ENCODE assay signal across 4 worm cellular contexts in the genomic region with DNA sequence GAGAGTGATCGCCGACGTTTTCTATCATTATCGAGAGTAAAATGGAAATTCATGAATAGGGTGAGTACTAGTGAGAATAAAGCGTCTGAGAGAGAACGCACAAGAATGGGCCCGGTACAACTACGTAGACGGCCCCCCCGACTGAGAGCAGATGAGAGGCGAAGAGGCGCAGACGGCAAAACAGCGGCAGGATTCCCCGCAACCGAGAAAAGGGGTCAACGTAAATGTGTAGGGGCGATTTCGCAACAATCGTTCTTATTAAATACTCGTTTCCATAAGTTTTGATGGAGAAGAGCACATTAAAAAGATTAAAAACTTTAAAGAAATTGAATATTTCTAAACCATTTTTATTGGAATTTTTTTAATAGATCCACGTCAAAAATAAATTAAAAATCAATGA.
TF ChIP-seq lines count a peak whose summit lies in the region.

No protein-coding gene starts in this region.

TF ChIP-seq in whole organism, L2 larva, 48 proteins besides CTCF, POLR2A, EP300 and RAD21:
- no peak for TF ChIP-seq sma-3 (GFP tag; optimal IDR thresholded peaks at IDR 0.05; lab: Kevin White, UChicago)
- TF ChIP-seq lin-39 (tag; optimal IDR thresholded peaks at IDR 0.05; lab: Kevin White, UChicago), result no peak
- no peak for TF ChIP-seq nhr-25 (tag; optimal IDR thresholded peaks at IDR 0.05; lab: Kevin White, UChicago)
- TF ChIP-seq C34F6.9 (tag; optimal IDR thresholded peaks at IDR 0.05; lab: Kevin White, UChicago), result peak; percentile 36
- TF ChIP-seq peb-1 (tag; optimal IDR thresholded peaks at IDR 0.05; lab: Kevin White, UChicago), result no peak
- TF ChIP-seq skn-1 (tag; optimal IDR thresholded peaks at IDR 0.05; lab: Kevin White, UChicago), result no peak
- peak; percentile 21 for TF ChIP-seq F13H6.1 (tag; optimal IDR thresholded peaks at IDR 0.05; lab: Kevin White, UChicago)
- no peak for TF ChIP-seq ztf-4 (tag; optimal IDR thresholded peaks at IDR 0.05; lab: Kevin White, UChicago)
- TF ChIP-seq Y55F3AM.14 (GFP tag; optimal IDR thresholded peaks at IDR 0.05; lab: Kevin White, UChicago), result no peak
- peak; percentile 51 for TF ChIP-seq unc-55 (GFP tag; optimal IDR thresholded peaks at IDR 0.05; lab: Kevin White, UChicago)
- peak in 1 of 2 experiments; percentile 4 for TF ChIP-seq lsy-2 (tag; optimal IDR thresholded peaks at IDR 0.05; lab: Kevin White, UChicago)
- no peak for TF ChIP-seq lin-11 (tag; optimal IDR thresholded peaks at IDR 0.05; lab: Kevin White, UChicago)
- TF ChIP-seq nhr-129 (tag; optimal IDR thresholded peaks at IDR 0.05; lab: Kevin White, UChicago), result no peak
- TF ChIP-seq sma-9 (GFP tag; optimal IDR thresholded peaks at IDR 0.05; lab: Kevin White, UChicago), result peak; percentile 44
- no peak for TF ChIP-seq sma-9 (tag; optimal IDR thresholded peaks at IDR 0.05; lab: Kevin White, UChicago)
- no peak for TF ChIP-seq nhr-11 (tag; optimal IDR thresholded peaks at IDR 0.05; lab: Kevin White, UChicago)

TF ChIP-seq in whole organism, L4 larva, 104 proteins besides CTCF, POLR2A, EP300 and RAD21 (continues in another document):
- TF ChIP-seq ZK337.2 (GFP tag; IDR thresholded peaks at IDR 0.05; lab: Robert Waterston, UW), result no peak
- no peak for TF ChIP-seq lin-38 (GFP tag; IDR thresholded peaks at IDR 0.05; lab: Robert Waterston, UW)
- TF ChIP-seq nhr-6 (tag; optimal IDR thresholded peaks at IDR 0.05; lab: Kevin White, UChicago), result no peak
- no peak for TF ChIP-seq arid-1 (GFP tag; conservative IDR thresholded peaks at IDR 0.05; lab: Robert Waterston, UW)
- TF ChIP-seq aha-1 (tag; lab: Kevin White, UChicago), result no peak
- no peak for TF ChIP-seq nhr-25 (tag; optimal IDR thresholded peaks at IDR 0.05; lab: Kevin White, UChicago; ENCODE audit: borderline replicate concordance, insufficient read depth)
- peak; percentile 33 for TF ChIP-seq hlh-11 (tag; optimal IDR thresholded peaks at IDR 0.05; lab: Kevin White, UChicago)
- peak; percentile 22 for TF ChIP-seq rbr-2 (tag; optimal IDR thresholded peaks at IDR 0.05; lab: Kevin White, UChicago)
- TF ChIP-seq lsy-2 (tag; optimal IDR thresholded peaks at IDR 0.05; lab: Kevin White, UChicago), result peak in 1 of 2 experiments; percentile 14
- TF ChIP-seq jun-1 (tag; optimal IDR thresholded peaks at IDR 0.05; lab: Kevin White, UChicago), result no peak
- peak; percentile 6 for TF ChIP-seq mes-2 (tag; optimal IDR thresholded peaks at IDR 0.05; lab: Kevin White, UChicago; ENCODE audit: poor library complexity, severe bottlenecking)
- no peak for TF ChIP-seq dmd-8 (GFP tag; IDR thresholded peaks at IDR 0.05; lab: Robert Waterston, UW)
- no peak for TF ChIP-seq nhr-42 (GFP tag; IDR thresholded peaks at IDR 0.05; lab: Robert Waterston, UW)
- TF ChIP-seq R02D3.7 (tag; optimal IDR thresholded peaks at IDR 0.05; lab: Kevin White, UChicago), result no peak
- TF ChIP-seq hmg-1.1 (GFP tag; IDR thresholded peaks at IDR 0.05; lab: Robert Waterston, UW), result peak; percentile 52
- no peak for TF ChIP-seq daf-12 (tag; optimal IDR thresholded peaks at IDR 0.05; lab: Kevin White, UChicago)
- TF ChIP-seq ceh-28 (tag; optimal IDR thresholded peaks at IDR 0.05; lab: Kevin White, UChicago), result no peak
- no peak for TF ChIP-seq F10B5.3 (tag; optimal IDR thresholded peaks at IDR 0.05; lab: Kevin White, UChicago)
- TF ChIP-seq madf-5 (GFP tag; IDR thresholded peaks at IDR 0.05; lab: Robert Waterston, UW), result no peak
- TF ChIP-seq F37D6.2 (tag; optimal IDR thresholded peaks at IDR 0.05; lab: Kevin White, UChicago), result no peak
- TF ChIP-seq zag-1 (tag; optimal IDR thresholded peaks at IDR 0.05; lab: Kevin White, UChicago), result no peak
- no peak for TF ChIP-seq dpl-1 (GFP tag; optimal IDR thresholded peaks at IDR 0.05; lab: Kevin White, UChicago)
- TF ChIP-seq nhr-28 (tag; optimal IDR thresholded peaks at IDR 0.05; lab: Kevin White, UChicago), result no peak
- no peak for TF ChIP-seq spr-1 (tag; optimal IDR thresholded peaks at IDR 0.05; lab: Kevin White, UChicago)
- TF ChIP-seq madf-9 (GFP tag; conservative IDR thresholded peaks at IDR 0.05; lab: Robert Waterston, UW), result no peak
- TF ChIP-seq Y105C5A.15 (GFP tag; IDR thresholded peaks at IDR 0.05; lab: Robert Waterston, UW), result no peak

TF ChIP-seq in whole organism, late embryonic, 69 proteins besides CTCF, POLR2A, EP300 and RAD21:
- TF ChIP-seq unc-42 (tag; optimal IDR thresholded peaks at IDR 0.05; lab: Kevin White, UChicago), result no peak
- no peak for TF ChIP-seq ref-2 (tag; optimal IDR thresholded peaks at IDR 0.05; lab: Kevin White, UChicago)
- TF ChIP-seq pros-1 (tag; optimal IDR thresholded peaks at IDR 0.05; lab: Kevin White, UChicago), result no peak
- no peak for TF ChIP-seq ceh-18 (tag; optimal IDR thresholded peaks at IDR 0.05; lab: Kevin White, UChicago)
- no peak for TF ChIP-seq lin-11 (tag; optimal IDR thresholded peaks at IDR 0.05; lab: Kevin White, UChicago)
- no peak for TF ChIP-seq F13H6.1 (tag; optimal IDR thresholded peaks at IDR 0.05; lab: Kevin White, UChicago)
- TF ChIP-seq tbx-2 (tag; optimal IDR thresholded peaks at IDR 0.05; lab: Kevin White, UChicago), result peak; percentile 29
- peak; percentile 74 for TF ChIP-seq sdc-2 (tag; optimal IDR thresholded peaks at IDR 0.05; lab: Kevin White, UChicago)
- no peak for TF ChIP-seq fax-1 (tag; optimal IDR thresholded peaks at IDR 0.05; lab: Kevin White, UChicago)
- no peak for TF ChIP-seq mec-3 (tag; optimal IDR thresholded peaks at IDR 0.05; lab: Kevin White, UChicago; ENCODE audit: borderline replicate concordance)
- TF ChIP-seq ceh-14 (tag; optimal IDR thresholded peaks at IDR 0.05; lab: Kevin White, UChicago), result no peak
- no peak for TF ChIP-seq madf-2 (tag; optimal IDR thresholded peaks at IDR 0.05; lab: Kevin White, UChicago)
- TF ChIP-seq fkh-10 (GFP tag; optimal IDR thresholded peaks at IDR 0.05; lab: Kevin White, UChicago), result no peak
- TF ChIP-seq C38D4.7 (GFP tag; optimal IDR thresholded peaks at IDR 0.05; lab: Kevin White, UChicago), result no peak
- no peak for TF ChIP-seq nhr-11 (tag; optimal IDR thresholded peaks at IDR 0.05; lab: Kevin White, UChicago)
- no peak for TF ChIP-seq ama-1 (optimal IDR thresholded peaks at IDR 0.05; lab: Kevin White, UChicago)
- TF ChIP-seq nfya-1 (tag; optimal IDR thresholded peaks at IDR 0.05; lab: Kevin White, UChicago), result peak; percentile 8
- TF ChIP-seq ceh-31 (tag; optimal IDR thresholded peaks at IDR 0.05; lab: Kevin White, UChicago), result no peak
- no peak for TF ChIP-seq gmeb-2 (tag; optimal IDR thresholded peaks at IDR 0.05; lab: Kevin White, UChicago)
- no peak for TF ChIP-seq K09A11.1 (tag; optimal IDR thresholded peaks at IDR 0.05; lab: Kevin White, UChicago; ENCODE audit: insufficient read depth)
- no peak for TF ChIP-seq hlh-8 (tag; optimal IDR thresholded peaks at IDR 0.05; lab: Kevin White, UChicago)
- TF ChIP-seq T23F11.4 (GFP tag; optimal IDR thresholded peaks at IDR 0.05; lab: Kevin White, UChicago), result no peak
- TF ChIP-seq sox-4 (tag; optimal IDR thresholded peaks at IDR 0.05; lab: Kevin White, UChicago), result no peak
- TF ChIP-seq ceh-48 (tag; optimal IDR thresholded peaks at IDR 0.05; lab: Kevin White, UChicago), result no peak

TF ChIP-seq in whole organism, mixed stage, embryonic, 35 proteins besides CTCF, POLR2A, EP300 and RAD21:
- TF ChIP-seq nhr-76 (tag; optimal IDR thresholded peaks at IDR 0.05; lab: Kevin White, UChicago) (no peak), ces-1 (GFP tag; optimal IDR thresholded peaks at IDR 0.05; lab: Kevin White, UChicago) (peak; percentile 30), ceh-39 (tag; optimal IDR thresholded peaks at IDR 0.05; lab: Kevin White, UChicago) (no peak), cnd-1 (tag; optimal IDR thresholded peaks at IDR 0.05; lab: Kevin White, UChicago) (no peak), pha-4 (tag; optimal IDR thresholded peaks at IDR 0.05; lab: Kevin White, UChicago) (no peak), ztf-11 (tag; optimal IDR thresholded peaks at IDR 0.05; lab: Kevin White, UChicago) (no peak), nhr-28 (tag; optimal IDR thresholded peaks at IDR 0.05; lab: Kevin White, UChicago) (no peak)
